Worm (Caenorhabditis elegans): ENCODE data around the gene lim-4.

DNA sequence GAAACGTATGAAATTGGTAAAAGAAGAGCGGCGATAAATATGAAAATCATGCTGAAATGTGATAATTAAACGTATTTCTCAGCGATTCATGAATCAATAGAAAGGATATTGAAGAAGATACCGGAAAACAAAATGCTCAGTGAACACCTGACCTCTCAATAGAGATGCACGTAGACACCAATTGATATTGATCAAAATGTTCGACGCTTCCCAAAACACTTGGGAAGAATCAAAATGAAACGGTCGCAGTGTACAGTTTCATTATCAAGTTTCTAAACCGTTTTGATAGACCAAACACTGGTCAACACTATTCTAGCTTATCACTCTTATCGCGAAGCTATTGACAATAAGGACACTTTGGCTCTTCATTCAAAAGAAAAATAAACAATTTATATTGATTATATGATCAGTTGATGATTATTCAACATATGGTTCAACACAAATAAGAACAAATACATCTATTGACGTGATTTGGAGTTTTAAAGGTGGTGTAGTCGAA lies 30.9 kb downstream of the lim-4 start, which contains the start of gene ttr-48:
- TF ChIP-seq scrt-1 (GFP tag; IDR thresholded peaks at IDR 0.05) (no peak), tbx-37 (GFP tag; conservative IDR thresholded peaks at IDR 0.05) (no peak), ama-1 (optimal IDR thresholded peaks at IDR 0.05) (no peak), B0310.2 (tag; optimal IDR thresholded peaks at IDR 0.05) (no peak), pes-1 (GFP tag; IDR thresholded peaks at IDR 0.05) (no peak), tra-4 (tag; optimal IDR thresholded peaks at IDR 0.05) (no peak), tbx-11 (GFP tag; IDR thresholded peaks at IDR 0.05) (no peak), hmg-4 (GFP tag; optimal IDR thresholded peaks at IDR 0.05) (no peak), F13C5.2 (tag; optimal IDR thresholded peaks at IDR 0.05) (no peak), sea-1 (GFP tag; conservative IDR thresholded peaks at IDR 0.05) (no peak), aly-1 (tag; optimal IDR thresholded peaks at IDR 0.05) (no peak), flt-1 (GFP tag; IDR thresholded peaks at IDR 0.05) (no peak), ceh-36 (tag; optimal IDR thresholded peaks at IDR 0.05) (no peak), ceh-13 (GFP tag; optimal IDR thresholded peaks at IDR 0.05) (no peak)
